Fruit fly (Drosophila melanogaster) S2 (cell line): ENCODE data around the gene Cph.
A peak's percentile ranks its signal among the peaks of the same experiment; 100 is the strongest.

Experiments used
- CG8478 ChIP-seq: fragments of >200 bp; optimal IDR thresholded peaks from 2 replicates; lab custom pipeline; 2018
- CTCF ChIP-seq, 2 experiments: fragments of >200 bp; optimal IDR thresholded peaks; 2 replicates each; lab custom pipeline; 2018

Gene Cph

dm6 chrX:7221149-7221548 is 83.6 kb downstream of the Cph start:
- TF ChIP-seq CTCF (optimal IDR thresholded peaks at IDR 0.05; lab: Kevin White, UChicago) (no peak), CG8478 (lab: Kevin White, UChicago) (no peak)

- TF ChIP-seq CTCF (optimal IDR thresholded peaks at IDR 0.05; lab: Kevin White, UChicago) = no peak
- TF ChIP-seq CG8478 (lab: Kevin White, UChicago) = no peak
Measured at dm6 chrX:7222115-7222891, 84.8 kb downstream of the Cph start.

dm6 chrX:7225980-7226607 is 88.6 kb downstream of the Cph start:
- TF ChIP-seq CTCF (optimal IDR thresholded peaks at IDR 0.05; lab: Kevin White, UChicago) (no peak), CG8478 (lab: Kevin White, UChicago) (no peak)

- TF ChIP-seq CTCF (optimal IDR thresholded peaks at IDR 0.05; lab: Kevin White, UChicago) (no peak), CG8478 (lab: Kevin White, UChicago) (no peak)
Measured at dm6 chrX:7227311-7227710, 89.8 kb downstream of the Cph start.

- TF ChIP-seq CTCF (optimal IDR thresholded peaks at IDR 0.05; lab: Kevin White, UChicago) (no peak), CG8478 (lab: Kevin White, UChicago) (no peak)
Measured at dm6 chrX:7228599-7228998, 91.1 kb downstream of the Cph start.

dm6 chrX:7230647-7231046 is 93.1 kb downstream of the Cph start:
- TF ChIP-seq CG8478 (lab: Kevin White, UChicago) (no peak), CTCF (optimal IDR thresholded peaks at IDR 0.05; lab: Kevin White, UChicago) (no peak)

- peak; percentile 97 to 99 for TF ChIP-seq CTCF (optimal IDR thresholded peaks at IDR 0.05; lab: Kevin White, UChicago)
- TF ChIP-seq CG8478 (lab: Kevin White, UChicago) = no peak
Measured at dm6 chrX:7241985-7242627, 104.6 kb downstream of the Cph start.

dm6 chrX:7246070-7246469 is 108.5 kb downstream of the Cph start:
- TF ChIP-seq CG8478 (lab: Kevin White, UChicago) (no peak), CTCF (optimal IDR thresholded peaks at IDR 0.05; lab: Kevin White, UChicago) (no peak)

- TF ChIP-seq CG8478 (lab: Kevin White, UChicago) (no peak), CTCF (optimal IDR thresholded peaks at IDR 0.05; lab: Kevin White, UChicago) (no peak)
Measured at dm6 chrX:7252468-7252867, 114.9 kb downstream of the Cph start.

dm6 chrX:7255153-7255552 is 117.6 kb downstream of the Cph start:
- TF ChIP-seq CTCF (optimal IDR thresholded peaks at IDR 0.05; lab: Kevin White, UChicago) = no peak
- TF ChIP-seq CG8478 (lab: Kevin White, UChicago) = no peak

dm6 chrX:7266604-7267003 is 129.1 kb downstream of the Cph start, which contains the start of gene CG1958:
CG1958 (plus strand) TSS chrX:7266904.
- TF ChIP-seq CG8478 (lab: Kevin White, UChicago) (no peak), CTCF (optimal IDR thresholded peaks at IDR 0.05; lab: Kevin White, UChicago) (no peak)

- TF ChIP-seq CG8478 (lab: Kevin White, UChicago) = no peak
- TF ChIP-seq CTCF (optimal IDR thresholded peaks at IDR 0.05; lab: Kevin White, UChicago) = no peak
Measured at dm6 chrX:7271376-7272015, 134.0 kb downstream of the Cph start.

- TF ChIP-seq CG8478 (lab: Kevin White, UChicago) = no peak
- no peak for TF ChIP-seq CTCF (optimal IDR thresholded peaks at IDR 0.05; lab: Kevin White, UChicago)
Measured at dm6 chrX:7277038-7277437, 139.5 kb downstream of the Cph start.

dm6 chrX:7284964-7285363 is 147.4 kb downstream of the Cph start:
- no peak for TF ChIP-seq CTCF (optimal IDR thresholded peaks at IDR 0.05; lab: Kevin White, UChicago)
- TF ChIP-seq CG8478 (lab: Kevin White, UChicago) = no peak

dm6 chrX:7285410-7285809 is 147.9 kb downstream of the Cph start:
- TF ChIP-seq CG8478 (lab: Kevin White, UChicago) (no peak), CTCF (optimal IDR thresholded peaks at IDR 0.05; lab: Kevin White, UChicago) (no peak)
